Fruit fly (Drosophila melanogaster) whole organism, embryonic: Measurements from ENCODE around the gene aqz.

ENCODE experiments used
- Abd-B ChIP-seq: fragments of 200-800 bp; sonication (Bioruptor generic); optimal IDR thresholded peaks from 2 replicates; lab custom pipeline; 2018; ENCODE audit warnings: missing biosample characterization, mild to moderate bottlenecking, missing genetic modification characterization, moderate library complexity
- Atf-2 ChIP-seq: fragments of 200-800 bp; sonication (Bioruptor generic); optimal IDR thresholded peaks from 2 replicates; lab custom pipeline; 2016; ENCODE audit warnings: missing biosample characterization, missing genetic modification characterization
- CG10366 ChIP-seq: fragments of 200-800 bp; sonication (Bioruptor generic); IDR thresholded peaks from 2 replicates; pipeline ENCODE4 v1.3.6; 2022; ENCODE audit warnings: missing biosample characterization, missing genetic modification characterization
- CG11093 ChIP-seq: fragments of 200-800 bp; sonication (Bioruptor generic); IDR thresholded peaks from 3 replicates; pipeline ENCODE4 v1.3.6; 2022; ENCODE audit warnings: missing biosample characterization, missing genetic modification characterization
- CG12942 ChIP-seq: fragments of 200-800 bp; sonication (Bioruptor generic); optimal IDR thresholded peaks from 3 replicates; lab custom pipeline; 2016; ENCODE audit warnings: missing biosample characterization, missing genetic modification characterization
- CG13775 ChIP-seq: fragments of 200-800 bp; sonication (Bioruptor generic); optimal IDR thresholded peaks from 3 replicates; lab custom pipeline; 2017; ENCODE audit warnings: missing biosample characterization, mild to moderate bottlenecking, missing genetic modification characterization
- CG14050 ChIP-seq: fragments of 200-800 bp; sonication (Bioruptor generic); IDR thresholded peaks from 3 replicates; pipeline ENCODE4 v1.3.6; 2022; ENCODE audit warnings: missing biosample characterization, missing genetic modification characterization
- CG1792 ChIP-seq: fragments of 200-800 bp; sonication (Bioruptor generic); optimal IDR thresholded peaks from 2 replicates; lab custom pipeline; 2016; ENCODE audit warnings: missing biosample characterization, missing genetic modification characterization
- CG18262 ChIP-seq: fragments of 200-800 bp; optimal IDR thresholded peaks from 3 replicates; lab custom pipeline; 2019; ENCODE audit warnings: missing biosample characterization, mild to moderate bottlenecking, missing genetic modification characterization, moderate library complexity
- CG34224 ChIP-seq: fragments of 200-800 bp; sonication (Bioruptor generic); IDR thresholded peaks from 3 replicates; pipeline ENCODE4 v1.3.6; 2022; ENCODE audit warnings: missing biosample characterization, missing genetic modification characterization; ENCODE audit not compliant: partially characterized antibody
- CG3726 ChIP-seq: fragments of 200-800 bp; sonication (Bioruptor generic); IDR thresholded peaks from 3 replicates; pipeline ENCODE4, ENCODE4 v1.3.6; 2022; ENCODE audit warnings: missing biosample characterization, missing genetic modification characterization
- CG3995 ChIP-seq: fragments of 200-800 bp; sonication (Bioruptor generic); optimal IDR thresholded peaks from 3 replicates; lab custom pipeline; 2016; ENCODE audit warnings: missing biosample characterization, missing genetic modification characterization
- CG4328 ChIP-seq: fragments of 200-800 bp; sonication (Bioruptor generic); optimal IDR thresholded peaks from 3 replicates; lab custom pipeline; 2017; ENCODE audit warnings: missing biosample characterization, missing genetic modification reagents, missing genetic modification characterization
- CG4820 ChIP-seq: fragments of 200-800 bp; sonication (Bioruptor generic); optimal IDR thresholded peaks from 3 replicates; lab custom pipeline; 2016; ENCODE audit warnings: missing biosample characterization, missing genetic modification characterization
- CG5953 ChIP-seq: fragments of 200-800 bp; sonication (Bioruptor generic); IDR thresholded peaks from 2 replicates; pipeline ENCODE4 v1.3.6; 2022; ENCODE audit warnings: missing biosample characterization, missing genetic modification characterization
- CG6654 ChIP-seq: fragments of 200-800 bp; sonication (Bioruptor generic); optimal IDR thresholded peaks from 2 replicates; lab custom pipeline; 2017; ENCODE audit warnings: missing biosample characterization, mild to moderate bottlenecking, missing genetic modification characterization
- CG6683 ChIP-seq: fragments of 200-800 bp; sonication (Bioruptor generic); optimal IDR thresholded peaks from 2 replicates; lab custom pipeline; 2017; ENCODE audit warnings: missing biosample characterization, mild to moderate bottlenecking, missing genetic modification characterization, missing genetic modification reagents
- CG7928 ChIP-seq: fragments of 200-800 bp; sonication (Bioruptor generic); optimal IDR thresholded peaks from 2 replicates; lab custom pipeline; 2017; ENCODE audit warnings: missing biosample characterization, mild to moderate bottlenecking, missing genetic modification characterization
- Dad ChIP-seq: fragments of 200-800 bp; sonication (Bioruptor generic); optimal IDR thresholded peaks from 3 replicates; lab custom pipeline; 2016; ENCODE audit warnings: missing biosample characterization, missing genetic modification characterization
- Doc2 ChIP-seq: fragments of 200-800 bp; sonication (Bioruptor generic); IDR thresholded peaks from 2 replicates; pipeline ENCODE4 v1.3.6; 2022; ENCODE audit warnings: missing biosample characterization, missing genetic modification characterization
- HmgD ChIP-seq: fragments of 200-800 bp; sonication (Bioruptor generic); optimal IDR thresholded peaks from 3 replicates; lab custom pipeline; 2016; ENCODE audit warnings: missing biosample characterization, missing genetic modification characterization
- Hr51 ChIP-seq, 2 experiments: fragments of 200-800 bp; sonication (Bioruptor generic); optimal IDR thresholded peaks; 2 replicates in 1 of 2; 3 replicates in 1 of 2; lab custom pipeline; 2016 to 2018; ENCODE audit warnings: missing biosample characterization in 2 of 2, missing genetic modification characterization in 2 of 2, mild to moderate bottlenecking in 1 of 2, moderate library complexity in 1 of 2
- Nf-YC ChIP-seq: fragments of 200-800 bp; optimal IDR thresholded peaks from 3 replicates; lab custom pipeline; 2019; ENCODE audit warnings: missing biosample characterization, mild to moderate bottlenecking, missing genetic modification characterization, moderate library complexity
- PHDP ChIP-seq: fragments of 200-800 bp; sonication (Bioruptor generic); optimal IDR thresholded peaks from 3 replicates; lab custom pipeline; 2018; ENCODE audit warnings: missing biosample characterization, mild to moderate bottlenecking, missing genetic modification characterization, moderate library complexity
- Scr ChIP-seq: fragments of 200-800 bp; sonication (Bioruptor generic); IDR thresholded peaks from 2 replicates; pipeline ENCODE4 v1.3.6; 2022; ENCODE audit warnings: missing biosample characterization, missing genetic modification characterization; ENCODE audit not compliant: partially characterized antibody
- Sox100B ChIP-seq: fragments of 200-800 bp; sonication (Bioruptor generic); optimal IDR thresholded peaks from 3 replicates; lab custom pipeline; 2018; ENCODE audit warnings: missing biosample characterization, mild to moderate bottlenecking, missing genetic modification characterization
- Spps ChIP-seq: fragments of 200-800 bp; sonication (Bioruptor generic); optimal IDR thresholded peaks from 2 replicates; lab custom pipeline; 2018; ENCODE audit warnings: missing biosample characterization, mild to moderate bottlenecking, missing genetic modification characterization
- Sry-β ChIP-seq: fragments of 200-800 bp; sonication (Bioruptor generic); optimal IDR thresholded peaks from 2 replicates; lab custom pipeline; 2018; ENCODE audit warnings: missing biosample characterization, mild to moderate bottlenecking, missing genetic modification characterization, moderate library complexity
- Stat92E ChIP-seq, 3 experiments: fragments of >200 bp in 2 of 3; fragments of 200-800 bp in 1 of 3; sonication (Bioruptor generic) in 1 of 3; optimal IDR thresholded peaks; 2 replicates each; lab custom pipeline; 2017 to 2019; ENCODE audit warnings: missing biosample characterization in 3 of 3, missing genetic modification characterization in 3 of 3, mild to moderate bottlenecking in 1 of 3, moderate library complexity in 1 of 3
- bcd ChIP-seq: fragments of 200-800 bp; sonication (Bioruptor generic); optimal IDR thresholded peaks from 2 replicates; lab custom pipeline; 2017; ENCODE audit warnings: missing biosample characterization, mild to moderate bottlenecking, missing genetic modification characterization
- bigmax ChIP-seq: fragments of 200-800 bp; sonication (Bioruptor generic); optimal IDR thresholded peaks from 2 replicates; lab custom pipeline; 2018; ENCODE audit warnings: missing biosample characterization, mild to moderate bottlenecking, missing genetic modification characterization
- btn ChIP-seq: fragments of 200-800 bp; sonication (Bioruptor generic); optimal IDR thresholded peaks from 2 replicates; lab custom pipeline; 2016; ENCODE audit warnings: missing biosample characterization, missing genetic modification characterization
- chm ChIP-seq: fragments of 200-800 bp; sonication (Bioruptor generic); IDR thresholded peaks from 2 replicates; pipeline ENCODE4 v1.3.6; 2022; ENCODE audit warnings: missing biosample characterization, missing genetic modification characterization
- crp ChIP-seq, 2 experiments: fragments of 200-800 bp; sonication (Bioruptor generic); optimal IDR thresholded peaks; 2 replicates in 1 of 2; 3 replicates in 1 of 2; lab custom pipeline; 2017; ENCODE audit warnings: missing biosample characterization in 2 of 2, missing genetic modification characterization in 2 of 2, mild to moderate bottlenecking in 1 of 2, moderate library complexity in 1 of 2
- cwo ChIP-seq: fragments of 200-800 bp; sonication (Bioruptor generic); optimal IDR thresholded peaks from 3 replicates; lab custom pipeline; 2017; ENCODE audit warnings: missing biosample characterization, missing genetic modification characterization, mild to moderate bottlenecking, moderate library complexity, missing genetic modification reagents
- fd3F ChIP-seq: fragments of 200-800 bp; sonication (Bioruptor generic); optimal IDR thresholded peaks from 2 replicates; lab custom pipeline; 2018; ENCODE audit warnings: missing biosample characterization, mild to moderate bottlenecking, missing genetic modification characterization, moderate library complexity
- lola ChIP-seq, 3 experiments: fragments of >200 bp in 2 of 3; fragments of 200-800 bp in 1 of 3; sonication (Bioruptor generic) in 1 of 3; optimal IDR thresholded peaks; 2 replicates each; lab custom pipeline; 2017 to 2019; ENCODE audit warnings: missing biosample characterization in 3 of 3, missing genetic modification characterization in 3 of 3, mild to moderate bottlenecking in 1 of 3, moderate library complexity in 1 of 3
- nerfin-1 ChIP-seq: fragments of 200-800 bp; sonication (Bioruptor generic); optimal IDR thresholded peaks from 3 replicates; lab custom pipeline; 2019; ENCODE audit warnings: missing biosample characterization, mild to moderate bottlenecking, missing genetic modification characterization, moderate library complexity
- nmo ChIP-seq: fragments of 200-800 bp; sonication (Bioruptor generic); optimal IDR thresholded peaks from 2 replicates; lab custom pipeline; 2018; ENCODE audit warnings: missing biosample characterization, mild to moderate bottlenecking, missing genetic modification characterization, moderate library complexity
- pros ChIP-seq: fragments of 200-800 bp; sonication (Bioruptor generic); optimal IDR thresholded peaks from 3 replicates; lab custom pipeline; 2019; ENCODE audit warnings: missing biosample characterization, mild to moderate bottlenecking, missing genetic modification characterization, moderate library complexity
- pum ChIP-seq: fragments of 200-800 bp; sonication (Bioruptor generic); optimal IDR thresholded peaks from 2 replicates; lab custom pipeline; 2016; ENCODE audit warnings: missing biosample characterization, missing genetic modification characterization
- salm ChIP-seq: fragments of 200-800 bp; sonication (Bioruptor generic); optimal IDR thresholded peaks from 2 replicates; lab custom pipeline; 2018; ENCODE audit warnings: missing biosample characterization, mild to moderate bottlenecking, missing genetic modification characterization
- sisA ChIP-seq: fragments of 200-800 bp; sonication (Bioruptor generic); IDR thresholded peaks from 2 replicates; pipeline ENCODE4 v1.3.6; 2022; ENCODE audit warnings: missing biosample characterization, missing genetic modification characterization
- slou ChIP-seq: fragments of 200-800 bp; sonication (Bioruptor generic); optimal IDR thresholded peaks from 3 replicates; lab custom pipeline; 2016; ENCODE audit warnings: missing biosample characterization, missing genetic modification characterization
- slp2 ChIP-seq: fragments of 200-800 bp; sonication (Bioruptor generic); optimal IDR thresholded peaks from 2 replicates; lab custom pipeline; 2016; ENCODE audit warnings: missing biosample characterization, missing genetic modification characterization
- tna ChIP-seq: fragments of 200-800 bp; sonication (Bioruptor generic); IDR thresholded peaks from 2 replicates; pipeline ENCODE4 v1.3.6; 2022; ENCODE audit warnings: missing biosample characterization, missing genetic modification characterization; ENCODE audit not compliant: partially characterized antibody
- wor ChIP-seq: fragments of 200-800 bp; sonication (Bioruptor generic); IDR thresholded peaks from 2 replicates; pipeline ENCODE4 v1.3.6; 2022; ENCODE audit warnings: missing biosample characterization, missing genetic modification characterization
- z ChIP-seq: fragments of 200-800 bp; sonication (Bioruptor generic); IDR thresholded peaks from 3 replicates; pipeline ENCODE4 v1.3.6; 2022; ENCODE audit warnings: missing biosample characterization, missing genetic modification characterization
- zen2 ChIP-seq: fragments of 200-800 bp; sonication (Bioruptor generic); IDR thresholded peaks from 3 replicates; pipeline ENCODE4 v1.3.6; 2022; ENCODE audit warnings: missing biosample characterization, missing genetic modification characterization; ENCODE audit not compliant: partially characterized antibody

aqz gene

DNA sequence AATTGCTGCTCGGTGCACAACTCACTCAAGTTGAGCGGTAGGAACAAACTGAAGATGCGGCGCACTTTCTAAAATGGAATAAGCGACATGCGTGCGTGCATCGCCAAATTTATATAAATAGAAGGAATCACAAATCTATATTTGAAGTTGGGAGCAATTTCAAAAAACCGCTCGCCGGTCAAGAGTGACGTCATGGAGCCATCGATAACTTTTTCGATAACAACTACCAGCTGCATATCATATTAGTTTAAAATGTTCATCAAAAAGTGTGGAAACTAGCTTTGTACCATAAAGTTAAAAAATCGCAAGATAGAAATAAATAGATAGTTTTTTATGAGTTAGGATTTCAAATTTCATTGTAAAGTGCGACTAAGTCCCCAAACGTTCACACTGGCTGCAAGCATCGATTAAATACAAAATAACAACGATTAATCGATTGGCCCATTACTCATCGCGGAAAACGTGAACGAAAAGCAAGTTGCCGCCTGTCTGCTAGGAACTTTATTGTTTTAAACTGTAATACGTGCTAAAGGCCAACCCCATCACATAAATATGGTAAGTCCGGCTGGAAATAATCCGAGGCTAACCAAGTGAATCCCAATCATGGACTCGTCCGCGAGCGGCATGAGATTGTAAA, 19.2 kb downstream of the aqz start, which contains the start of the genes Pif1A, Pif1B and CCT7 (continued):
- no peak for TF ChIP-seq Spps (tag; lab: Kevin White, UChicago)
- TF ChIP-seq Abd-B (GFP tag; lab: Kevin White, UChicago): no peak
- TF ChIP-seq CG5953 (GFP tag; lab: Robert Waterston, UW): no peak
- TF ChIP-seq pros (GFP tag; lab: Kevin White, UChicago): no peak
- no peak for TF ChIP-seq Doc2
- TF ChIP-seq slou (GFP tag; lab: Kevin White, UChicago): no peak
- TF ChIP-seq fd3F: no peak
- no peak for TF ChIP-seq chm
- TF ChIP-seq nerfin-1 (tag; lab: Kevin White, UChicago): peak; percentile 10
- no peak for TF ChIP-seq CG12942 (GFP tag; lab: Kevin White, UChicago)
- no peak for TF ChIP-seq Sox100B (GFP tag; lab: Kevin White, UChicago)
- no peak for TF ChIP-seq Dad
- TF ChIP-seq Hr51 (GFP tag; optimal IDR thresholded peaks at IDR 0.05; lab: Kevin White, UChicago): no peak
- TF ChIP-seq sisA (GFP tag; lab: Robert Waterston, UW): no peak
- TF ChIP-seq CG13775: peak; percentile 5
- peak; percentile 95 for TF ChIP-seq Scr (GFP tag; lab: Robert Waterston, UW)
- peak; percentile 26 for TF ChIP-seq CG18262 (tag; lab: Kevin White, UChicago)
- TF ChIP-seq btn: no peak
- no peak for TF ChIP-seq Sry-β
- TF ChIP-seq PHDP (tag; lab: Kevin White, UChicago): no peak
- no peak for TF ChIP-seq CG11093 (GFP tag; lab: Robert Waterston, UW)
- TF ChIP-seq Atf-2: no peak
- TF ChIP-seq CG6683 (GFP tag; lab: Kevin White, UChicago): no peak
- TF ChIP-seq nmo: peak; percentile 47
- peak; percentile 90 for TF ChIP-seq CG3995 (GFP tag; lab: Kevin White, UChicago)
- no peak for TF ChIP-seq CG7928
- no peak for TF ChIP-seq slp2 (GFP tag; lab: Kevin White, UChicago)
- TF ChIP-seq Stat92E (GFP tag; optimal IDR thresholded peaks at IDR 0.05; lab: Kevin White, UChicago): peak in 1 of 3 experiments; percentile 66
- TF ChIP-seq tna (GFP tag; lab: Robert Waterston, UW): peak; percentile 92
- no peak for TF ChIP-seq CG3726
- no peak for TF ChIP-seq lola (GFP tag; optimal IDR thresholded peaks at IDR 0.05; lab: Kevin White, UChicago)
- no peak for TF ChIP-seq HmgD
- TF ChIP-seq CG6654 (GFP tag; lab: Kevin White, UChicago): no peak
- no peak for TF ChIP-seq CG1792 (GFP tag; lab: Kevin White, UChicago)
- TF ChIP-seq CG34224: peak; percentile 96
- TF ChIP-seq CG4328 (GFP tag; lab: Kevin White, UChicago): no peak
- TF ChIP-seq wor (GFP tag; lab: Robert Waterston, UW): no peak
- TF ChIP-seq crp (GFP tag; optimal IDR thresholded peaks at IDR 0.05; lab: Kevin White, UChicago): peak in 1 of 2 experiments; percentile 52
- peak; percentile 88 for TF ChIP-seq zen2 (GFP tag; lab: Robert Waterston, UW)
- no peak for TF ChIP-seq CG14050 (GFP tag; lab: Robert Waterston, UW)
- peak; percentile 66; the same call in 2 of the 3 replicates for TF ChIP-seq z (GFP tag; lab: Robert Waterston, UW)
- no peak for TF ChIP-seq salm
- TF ChIP-seq CG10366 (GFP tag; lab: Robert Waterston, UW): no peak
- TF ChIP-seq pum (GFP tag; lab: Kevin White, UChicago): peak; percentile 16
- peak; percentile 94 for TF ChIP-seq bigmax (GFP tag; lab: Kevin White, UChicago)
- TF ChIP-seq cwo (GFP tag; lab: Kevin White, UChicago): no peak
- peak; percentile 5 for TF ChIP-seq Nf-YC (tag; lab: Kevin White, UChicago)
- TF ChIP-seq bcd (GFP tag; lab: Kevin White, UChicago): no peak
- no peak for TF ChIP-seq CG4820
